Worm (Caenorhabditis elegans): ENCODE data around the gene nhr-225.

DNA sequence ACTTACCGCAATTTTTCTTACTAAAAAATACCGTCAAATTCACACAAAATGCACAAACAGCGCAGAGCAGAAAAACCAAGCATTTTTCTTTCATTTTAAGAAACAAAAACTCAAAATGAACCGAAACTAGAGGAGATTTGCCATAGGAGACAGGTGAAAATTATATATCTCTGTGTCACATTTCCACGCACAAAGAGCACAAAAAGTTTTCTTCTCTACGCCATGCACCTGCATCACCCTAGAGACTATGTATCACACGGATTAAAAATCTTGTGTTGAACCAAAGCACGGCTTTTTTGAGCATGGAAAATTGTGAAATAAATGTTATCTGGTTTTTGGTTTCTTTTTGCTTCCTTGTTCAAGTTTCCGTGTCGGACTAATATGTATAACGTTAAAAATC is 13.5 kb upstream of the nhr-225 start, which contains the start of gene irld-15:
- no peak for TF ChIP-seq ztf-29 (GFP tag; IDR thresholded peaks at IDR 0.05)
- TF ChIP-seq med-1 (GFP tag; optimal IDR thresholded peaks at IDR 0.05; ENCODE audit: insufficient read depth) = no peak
- no peak for TF ChIP-seq ref-1 (GFP tag; conservative IDR thresholded peaks at IDR 0.05)
- no peak for TF ChIP-seq flt-1 (GFP tag; IDR thresholded peaks at IDR 0.05)

Measured in whole organism, midembryonic.